Worm (Caenorhabditis elegans) whole organism, L4 larva: ENCODE data around the gene F47G3.4.

ENCODE experiments used
- ceh-20 ChIP-seq: fragments of 200-800 bp; sonication (Bioruptor generic); IDR thresholded peaks from 2 replicates; pipeline ENCODE4 v1.3.6; 2022; ENCODE audit warnings: missing genetic modification reagents, missing genetic modification characterization, missing compliant biosample characterization
- jun-1 ChIP-seq: fragments of 150-350 bp; optimal IDR thresholded peaks from 2 replicates; lab custom pipeline; 2014; ENCODE audit warnings: missing biosample characterization, missing genetic modification reagents, missing genetic modification characterization
- lin-39 ChIP-seq: fragments of 150-350 bp; optimal IDR thresholded peaks from 2 replicates; lab custom pipeline; 2014; ENCODE audit warnings: missing biosample characterization, missing genetic modification reagents, missing genetic modification characterization
- lsy-2 ChIP-seq, 2 experiments: fragments of 150-350 bp in 1 of 2; sonication (generic microtip) in 1 of 2; optimal IDR thresholded peaks; 2 replicates each; lab custom pipeline; 2014 to 2017; ENCODE audit warnings: missing biosample characterization in 2 of 2, missing genetic modification characterization in 2 of 2
- mdl-1 ChIP-seq, 2 experiments: fragments of 150-350 bp in 1 of 2; sonication (generic microtip) in 1 of 2; optimal IDR thresholded peaks; 2 replicates each; lab custom pipeline; 2014 to 2017; ENCODE audit warnings: missing biosample characterization in 2 of 2, missing genetic modification characterization in 2 of 2

- no peak for TF ChIP-seq ceh-20 (GFP tag; lab: Robert Waterston, UW)
- TF ChIP-seq lsy-2 (tag; optimal IDR thresholded peaks at IDR 0.05; lab: Kevin White, UChicago): no peak
- TF ChIP-seq mdl-1 (tag; optimal IDR thresholded peaks at IDR 0.05; lab: Kevin White, UChicago): no peak
- TF ChIP-seq jun-1 (tag; lab: Kevin White, UChicago): no peak
- no peak for TF ChIP-seq lin-39 (tag; lab: Kevin White, UChicago)
Observed at ce11 chrX:2344104-2344503, 37.3 kb upstream of the F47G3.4 start.
